Worm (Caenorhabditis elegans): ENCODE results near the gene sre-35.

sre-35 gene

DNA sequence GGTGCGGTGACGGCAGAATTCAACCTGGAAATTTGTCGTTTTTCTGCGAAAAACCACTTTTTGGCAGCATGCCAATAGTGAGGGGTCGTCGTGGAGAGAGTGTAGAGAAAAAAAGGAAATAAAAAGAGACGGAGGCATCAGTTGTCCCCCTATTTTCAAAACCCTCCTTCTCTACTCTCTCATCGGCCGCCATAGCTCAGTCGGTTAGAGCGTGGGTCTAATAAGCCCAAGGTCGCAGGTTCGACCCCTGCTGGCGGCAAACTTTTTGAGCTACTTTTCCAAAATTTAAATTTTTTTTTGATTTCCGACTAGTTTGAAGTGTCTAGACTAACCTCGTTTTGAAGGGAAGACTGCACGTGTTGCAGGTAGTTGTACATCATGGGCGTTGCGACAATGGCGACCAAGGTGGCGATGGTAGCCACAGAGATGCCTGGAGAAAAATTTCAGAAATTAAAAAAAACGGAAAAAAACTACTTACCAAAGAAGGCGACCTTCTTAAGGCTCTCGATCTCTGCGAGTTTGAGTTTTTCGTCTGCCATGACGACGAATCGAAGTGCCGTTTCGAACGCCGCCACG is 42.0 kb upstream of the sre-35 start, which contains the start of gene col-85 (continued):
- TF ChIP-seq F10B5.3 (tag; optimal IDR thresholded peaks at IDR 0.05) (no peak), tag-97 (GFP tag; IDR thresholded peaks at IDR 0.05) (no peak), ctbp-1 (GFP tag; IDR thresholded peaks at IDR 0.05) (peak; percentile 91), dve-1 (tag; optimal IDR thresholded peaks at IDR 0.05; ENCODE audit: insufficient read depth) (no peak), daf-8 (GFP tag; IDR thresholded peaks at IDR 0.05) (0 out of 2 replicates have a peak, but pooled peaks have one; percentile 71), dpl-1 (GFP tag; optimal IDR thresholded peaks at IDR 0.05) (peak; percentile 59), zfp-3 (GFP tag; conservative IDR thresholded peaks at IDR 0.05) (peak; percentile 73), nhr-42 (GFP tag; IDR thresholded peaks at IDR 0.05) (peak; percentile 78; the same call in 1 of the 2 replicates), vab-7 (GFP tag; IDR thresholded peaks at IDR 0.05) (peak; percentile 96), F49E8.2 (tag; optimal IDR thresholded peaks at IDR 0.05; ENCODE audit: borderline replicate concordance) (peak; percentile 49), R02D3.7 (tag; optimal IDR thresholded peaks at IDR 0.05) (peak; percentile 21), fos-1 (tag; optimal IDR thresholded peaks at IDR 0.05) (no peak), nhr-11 (tag; optimal IDR thresholded peaks at IDR 0.05) (peak; percentile 56), mxl-2 (GFP tag; conservative IDR thresholded peaks at IDR 0.05) (peak; percentile 73), ztf-7 (tag; optimal IDR thresholded peaks at IDR 0.05) (peak; percentile 71), lsy-2 (tag; optimal IDR thresholded peaks at IDR 0.05) (no peak), pha-4 (GFP tag; IDR thresholded peaks at IDR 0.05) (peak; percentile 95), pha-4 (tag; optimal IDR thresholded peaks at IDR 0.05) (no peak), zag-1 (tag; optimal IDR thresholded peaks at IDR 0.05) (no peak), nhr-77 (tag; optimal IDR thresholded peaks at IDR 0.05) (peak; percentile 60), arid-1 (GFP tag; conservative IDR thresholded peaks at IDR 0.05) (peak; percentile 91), D1046.2 (GFP tag; IDR thresholded peaks at IDR 0.05) (peak; percentile 91), aha-1 (tag) (peak; percentile 94), nhr-76 (tag; optimal IDR thresholded peaks at IDR 0.05) (no peak), saeg-2 (GFP tag; IDR thresholded peaks at IDR 0.05) (peak; percentile 57; the same call in 1 of the 2 replicates), nhr-237 (tag; optimal IDR thresholded peaks at IDR 0.05) (no peak), mxl-3 (GFP tag; optimal IDR thresholded peaks at IDR 0.05) (peak; percentile 42), hlh-11 (tag; optimal IDR thresholded peaks at IDR 0.05) (peak; percentile 66)

DNA sequence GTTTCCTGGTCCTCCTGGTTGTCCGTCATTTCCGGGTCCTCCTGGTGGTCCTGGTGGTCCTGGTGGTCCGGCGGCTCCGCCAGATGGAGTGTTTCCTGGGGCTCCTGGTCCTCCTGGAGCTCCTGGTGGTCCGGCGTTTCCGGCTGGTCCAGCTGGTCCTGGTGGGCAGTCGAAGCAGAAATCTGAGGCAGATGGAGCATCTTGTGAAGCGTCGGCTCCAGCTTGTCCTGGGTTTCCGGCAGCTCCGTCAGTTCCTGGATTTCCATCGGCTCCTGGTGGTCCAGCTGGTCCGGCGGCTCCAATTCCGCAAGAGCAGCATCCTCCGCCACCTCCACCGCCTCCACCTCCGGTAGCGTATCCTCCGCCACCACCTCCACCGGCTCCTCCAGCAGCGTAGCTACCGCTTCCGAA is 41.4 kb upstream of the sre-35 start:
- TF ChIP-seq pha-4 (GFP tag; IDR thresholded peaks at IDR 0.05), result 0 out of 2 replicates have a peak, but pooled peaks have one; percentile 49
- no peak for TF ChIP-seq pha-4 (tag; optimal IDR thresholded peaks at IDR 0.05)
- no peak for TF ChIP-seq snpc-1.2 (GFP tag; IDR thresholded peaks at IDR 0.05)
- peak; percentile 98 for TF ChIP-seq set-16 (GFP tag; IDR thresholded peaks at IDR 0.05)

DNA sequence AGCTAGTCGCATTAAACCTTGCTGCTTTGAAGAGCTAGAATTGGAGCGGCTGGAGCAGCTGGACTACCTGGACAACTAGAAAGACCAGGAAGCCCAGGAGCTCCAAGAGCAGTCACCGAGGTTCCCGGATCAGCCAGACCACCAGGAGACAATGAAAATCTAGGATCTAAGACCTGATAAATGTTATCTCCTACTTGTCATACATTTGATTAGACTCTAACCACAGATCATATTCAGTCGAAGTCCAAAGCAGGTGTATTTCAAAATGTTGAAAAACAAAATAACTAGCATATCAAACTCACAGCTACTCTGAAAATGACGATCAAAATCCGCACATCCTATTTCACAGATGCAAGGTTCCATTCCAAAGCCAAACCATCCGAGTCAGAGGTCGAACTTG is 39.3 kb upstream of the sre-35 start, which contains the start of gene srz-6:
Gene srz-6 (plus strand): TSS at position 301 of the 400 bp plus-strand sequence.
- TF ChIP-seq ztf-11 (tag; optimal IDR thresholded peaks at IDR 0.05), result no peak
- no peak for TF ChIP-seq hlh-30 (tag; optimal IDR thresholded peaks at IDR 0.05; ENCODE audit: insufficient read depth)
- TF ChIP-seq dmd-8 (GFP tag; IDR thresholded peaks at IDR 0.05), result no peak
- no peak for TF ChIP-seq snpc-4 (tag; optimal IDR thresholded peaks at IDR 0.05)
- TF ChIP-seq mes-2 (tag; optimal IDR thresholded peaks at IDR 0.05; ENCODE audit: poor library complexity, severe bottlenecking), result no peak
- no peak for TF ChIP-seq F10B5.3 (tag; optimal IDR thresholded peaks at IDR 0.05)
- TF ChIP-seq lir-3 (tag; optimal IDR thresholded peaks at IDR 0.05), result no peak

DNA sequence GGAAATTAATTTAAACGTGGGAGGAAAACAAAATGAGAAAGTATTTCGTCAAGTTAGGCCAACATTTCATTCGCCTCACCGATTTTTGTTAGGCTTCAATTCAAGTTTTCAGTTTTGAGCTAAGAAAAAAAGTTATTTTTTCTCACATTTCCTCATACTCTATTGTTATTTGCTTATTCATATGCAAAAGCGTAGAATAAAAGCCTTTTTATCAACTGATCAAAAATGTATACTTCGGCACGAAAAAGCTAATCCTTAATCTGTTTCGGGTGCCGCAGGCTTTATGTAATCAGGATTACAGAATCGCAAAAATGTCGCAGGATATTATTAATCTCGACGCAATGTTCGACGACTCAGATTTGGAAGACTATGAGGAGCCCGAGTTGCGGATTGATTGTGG is 37.2 kb upstream of the sre-35 start, which contains the start of gene T21B4.15:
Gene T21B4.15 (plus strand): TSS at position 301 of the 400 bp plus-strand sequence.
- no peak for TF ChIP-seq gei-8 (GFP tag; optimal IDR thresholded peaks at IDR 0.05)
- TF ChIP-seq nhr-76 (tag; optimal IDR thresholded peaks at IDR 0.05), result no peak
- TF ChIP-seq tag-97 (GFP tag; IDR thresholded peaks at IDR 0.05), result no peak
- TF ChIP-seq F10B5.3 (tag; optimal IDR thresholded peaks at IDR 0.05), result no peak
- no peak for TF ChIP-seq dmd-8 (GFP tag; IDR thresholded peaks at IDR 0.05)
- no peak for TF ChIP-seq dmd-6 (GFP tag; IDR thresholded peaks at IDR 0.05)
- no peak for TF ChIP-seq saeg-2 (GFP tag; IDR thresholded peaks at IDR 0.05)
- no peak for TF ChIP-seq Y105C5A.15 (GFP tag; IDR thresholded peaks at IDR 0.05)
- no peak for TF ChIP-seq nhr-25 (tag; optimal IDR thresholded peaks at IDR 0.05; ENCODE audit: borderline replicate concordance, insufficient read depth)
- no peak for TF ChIP-seq nhr-102 (tag; optimal IDR thresholded peaks at IDR 0.05)
- TF ChIP-seq ceh-28 (tag; optimal IDR thresholded peaks at IDR 0.05), result no peak
- TF ChIP-seq F44E2.7 (GFP tag; IDR thresholded peaks at IDR 0.05), result no peak
- TF ChIP-seq snpc-4 (tag; optimal IDR thresholded peaks at IDR 0.05), result no peak
- TF ChIP-seq ztf-7 (tag; optimal IDR thresholded peaks at IDR 0.05), result no peak
- TF ChIP-seq lin-39 (tag; optimal IDR thresholded peaks at IDR 0.05), result no peak
- no peak for TF ChIP-seq zfp-3 (GFP tag; conservative IDR thresholded peaks at IDR 0.05)
- no peak for TF ChIP-seq lir-3 (tag; optimal IDR thresholded peaks at IDR 0.05)
- TF ChIP-seq F26F4.8 (GFP tag; conservative IDR thresholded peaks at IDR 0.05), result no peak

Measured in whole organism, L4 larva.